Worm (Caenorhabditis elegans) whole organism, late embryonic: ENCODE data around the gene srbc-20.

Experiments used
- ama-1 ChIP-seq: fragments of 150-350 bp; optimal IDR thresholded peaks from 2 replicates; lab custom pipeline; 2014
- ceh-6 ChIP-seq: fragments of 200-800 bp; sonication (Bioruptor generic); optimal IDR thresholded peaks from 2 replicates; lab custom pipeline; 2018; ENCODE audit warnings: mild to moderate bottlenecking, missing genetic modification characterization, missing compliant biosample characterization
- dve-1 ChIP-seq: sonication (generic microtip); optimal IDR thresholded peaks from 2 replicates; lab custom pipeline; 2017; ENCODE audit warnings: antibody characterized with exemption, mild to moderate bottlenecking, missing genetic modification characterization, missing compliant biosample characterization
- fkh-6 ChIP-seq: sonication (generic microtip); optimal IDR thresholded peaks from 2 replicates; lab custom pipeline; 2016; ENCODE audit warnings: missing genetic modification characterization, missing compliant biosample characterization
- hlh-8 ChIP-seq: sonication (generic microtip); optimal IDR thresholded peaks from 2 replicates; lab custom pipeline; 2016; ENCODE audit warnings: missing genotype, missing genetic modification characterization, missing compliant biosample characterization
- lin-11 ChIP-seq: fragments of 200-800 bp; sonication (Bioruptor generic); optimal IDR thresholded peaks from 2 replicates; lab custom pipeline; 2018; ENCODE audit warnings: mild to moderate bottlenecking, missing genetic modification characterization, missing compliant biosample characterization
- nfya-1 ChIP-seq: sonication (generic microtip); optimal IDR thresholded peaks from 2 replicates; lab custom pipeline; 2017; ENCODE audit warnings: missing genetic modification characterization, mild to moderate bottlenecking, missing compliant biosample characterization, antibody characterized with exemption, moderate library complexity
- nhr-11 ChIP-seq: fragments of 150-350 bp; optimal IDR thresholded peaks from 2 replicates; lab custom pipeline; 2014; ENCODE audit warnings: missing biosample characterization, missing genetic modification characterization
- odd-2 ChIP-seq: sonication (generic microtip); optimal IDR thresholded peaks from 2 replicates; lab custom pipeline; 2017; ENCODE audit warnings: antibody characterized with exemption, mild to moderate bottlenecking, missing genetic modification characterization, missing compliant biosample characterization
- pros-1 ChIP-seq: fragments of 150-350 bp; optimal IDR thresholded peaks from 2 replicates; lab custom pipeline; 2014; ENCODE audit warnings: missing biosample characterization, missing genetic modification reagents, missing genetic modification characterization
- sdc-2 ChIP-seq: sonication (generic microtip); optimal IDR thresholded peaks from 2 replicates; lab custom pipeline; 2016; ENCODE audit warnings: missing genotype, missing genetic modification characterization, missing compliant biosample characterization
- unc-86 ChIP-seq: sonication (generic microtip); optimal IDR thresholded peaks from 2 replicates; lab custom pipeline; 2016; ENCODE audit warnings: missing genetic modification characterization, missing compliant biosample characterization

DNA sequence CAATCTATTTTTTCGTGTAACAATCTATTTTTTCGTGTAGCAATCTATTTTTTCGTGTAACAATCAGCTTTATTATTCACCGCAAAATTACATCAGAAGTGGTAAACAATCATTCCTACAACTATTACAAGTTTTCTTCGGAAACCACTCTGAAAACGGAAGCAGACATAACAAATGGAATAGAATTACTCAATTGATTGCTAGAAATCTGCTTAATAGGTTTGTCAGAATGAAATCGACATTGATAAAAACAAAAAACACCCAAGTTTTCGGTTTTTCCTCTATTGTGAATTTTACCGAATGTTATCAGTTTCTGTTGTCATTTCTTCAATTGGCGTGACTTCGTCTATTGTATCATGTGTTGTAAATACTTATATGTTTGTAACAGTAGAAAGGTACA lies at the start of gene srbc-20:
- TF ChIP-seq nfya-1 (no peak), lin-11 (tag; lab: Kevin White, UChicago) (no peak), ama-1 (lab: Kevin White, UChicago) (no peak), pros-1 (tag; lab: Kevin White, UChicago) (no peak), dve-1 (tag; lab: Kevin White, UChicago) (no peak), nhr-11 (tag; lab: Kevin White, UChicago) (no peak), hlh-8 (tag; lab: Kevin White, UChicago) (no peak), sdc-2 (tag; lab: Kevin White, UChicago) (no peak), unc-86 (tag; lab: Kevin White, UChicago) (no peak), ceh-6 (no peak), odd-2 (tag; lab: Kevin White, UChicago) (no peak), fkh-6 (tag; lab: Kevin White, UChicago) (no peak)
